Worm (Caenorhabditis elegans) whole organism, L4/young adult: ENCODE measurements around the gene nhr-129.

ENCODE experiments used
- W03F9.2 ChIP-seq: fragments of 150-350 bp; optimal IDR thresholded peaks from 2 replicates; lab custom pipeline; 2014; ENCODE audit warnings: missing biosample characterization, missing genetic modification characterization
- dao-5 ChIP-seq: sonication (generic microtip); optimal IDR thresholded peaks from 2 replicates; lab custom pipeline; 2016; ENCODE audit warnings: missing genotype, missing genetic modification characterization, moderate library complexity, missing compliant biosample characterization
- him-1 ChIP-seq: sonication (generic microtip); optimal IDR thresholded peaks from 2 replicates; lab custom pipeline; 2016; ENCODE audit warnings: missing genotype, missing genetic modification reagents, missing genetic modification characterization, missing compliant biosample characterization

ce11 chrV:13345867-13346328, 15.1 kb upstream of the nhr-129 start, which contains the start of gene twk-43:
- TF ChIP-seq dao-5: no peak
- no peak for TF ChIP-seq him-1 (tag; lab: Kevin White, UChicago)
- no peak for TF ChIP-seq W03F9.2
